Worm (Caenorhabditis elegans): ENCODE measurements around the gene arf-1.
A peak's percentile ranks its signal among the peaks of the same experiment; 100 is the strongest.

arf-1 gene

ce11 chrIII:5714230-5714983, at the start of gene arf-1:
arf-1 (plus strand) TSS chrIII:5714886.
- TF ChIP-seq W03F9.2 (tag; optimal IDR thresholded peaks at IDR 0.05), result no peak
- no peak for TF ChIP-seq him-1 (tag; optimal IDR thresholded peaks at IDR 0.05)
- TF ChIP-seq dao-5 (tag; optimal IDR thresholded peaks at IDR 0.05), result no peak

ce11 chrIII:5665278-5665677, 49.4 kb upstream of the arf-1 start:
- no peak for TF ChIP-seq him-1 (tag; optimal IDR thresholded peaks at IDR 0.05)
- no peak for TF ChIP-seq dao-5 (tag; optimal IDR thresholded peaks at IDR 0.05)
- no peak for TF ChIP-seq W03F9.2 (tag; optimal IDR thresholded peaks at IDR 0.05)

- no peak for TF ChIP-seq W03F9.2 (tag; optimal IDR thresholded peaks at IDR 0.05)
- no peak for TF ChIP-seq dao-5 (tag; optimal IDR thresholded peaks at IDR 0.05)
- no peak for TF ChIP-seq him-1 (tag; optimal IDR thresholded peaks at IDR 0.05)
These were observed 49.0 kb upstream of the arf-1 start for ce11 chrIII:5665710-5666109.

ce11 chrIII:5667952-5668489, 46.7 kb upstream of the arf-1 start:
- TF ChIP-seq dao-5 (tag; optimal IDR thresholded peaks at IDR 0.05) (no peak), W03F9.2 (tag; optimal IDR thresholded peaks at IDR 0.05) (no peak), him-1 (tag; optimal IDR thresholded peaks at IDR 0.05) (no peak)

- TF ChIP-seq dao-5 (tag; optimal IDR thresholded peaks at IDR 0.05), result no peak
- TF ChIP-seq him-1 (tag; optimal IDR thresholded peaks at IDR 0.05), result no peak
- no peak for TF ChIP-seq W03F9.2 (tag; optimal IDR thresholded peaks at IDR 0.05)
These were observed 40.5 kb upstream of the arf-1 start for ce11 chrIII:5674196-5674595.

ce11 chrIII:5675384-5675984, 39.2 kb upstream of the arf-1 start:
- no peak for TF ChIP-seq him-1 (tag; optimal IDR thresholded peaks at IDR 0.05)
- no peak for TF ChIP-seq W03F9.2 (tag; optimal IDR thresholded peaks at IDR 0.05)

- no peak for TF ChIP-seq him-1 (tag; optimal IDR thresholded peaks at IDR 0.05)
- TF ChIP-seq W03F9.2 (tag; optimal IDR thresholded peaks at IDR 0.05), result no peak
These were observed 36.9 kb upstream of the arf-1 start, which contains the start of gene F54E7.9 for ce11 chrIII:5677790-5678189. F54E7.9 (minus strand) TSS chrIII:5677890.

ce11 chrIII:5678935-5679334, 35.8 kb upstream of the arf-1 start, which contains the start of the genes ska-3 and rps-12:
ska-3 (minus strand) TSS chrIII:5679005.
rps-12 (plus strand) TSS chrIII:5679298.
- TF ChIP-seq him-1 (tag; optimal IDR thresholded peaks at IDR 0.05), result peak; percentile 99
- TF ChIP-seq W03F9.2 (tag; optimal IDR thresholded peaks at IDR 0.05), result peak; percentile 98
- no peak for TF ChIP-seq dao-5 (tag; optimal IDR thresholded peaks at IDR 0.05)

ce11 chrIII:5680141-5680540, 34.5 kb upstream of the arf-1 start, which contains the start of gene pst-2:
pst-2 (plus strand) TSS chrIII:5680433.
- TF ChIP-seq dao-5 (tag; optimal IDR thresholded peaks at IDR 0.05), result no peak
- no peak for TF ChIP-seq W03F9.2 (tag; optimal IDR thresholded peaks at IDR 0.05)
- TF ChIP-seq him-1 (tag; optimal IDR thresholded peaks at IDR 0.05), result no peak

- TF ChIP-seq W03F9.2 (tag; optimal IDR thresholded peaks at IDR 0.05), result no peak
These were observed 30.7 kb upstream of the arf-1 start, which contains the start of gene rcan-1 for ce11 chrIII:5683998-5684397. rcan-1 (minus strand) TSS chrIII:5684098.

ce11 chrIII:5688246-5688645, 26.4 kb upstream of the arf-1 start:
- no peak for TF ChIP-seq W03F9.2 (tag; optimal IDR thresholded peaks at IDR 0.05)
- TF ChIP-seq him-1 (tag; optimal IDR thresholded peaks at IDR 0.05), result no peak
- TF ChIP-seq dao-5 (tag; optimal IDR thresholded peaks at IDR 0.05), result no peak

- no peak for TF ChIP-seq him-1 (tag; optimal IDR thresholded peaks at IDR 0.05)
- TF ChIP-seq dao-5 (tag; optimal IDR thresholded peaks at IDR 0.05), result no peak
- no peak for TF ChIP-seq W03F9.2 (tag; optimal IDR thresholded peaks at IDR 0.05)
These were observed 22.9 kb upstream of the arf-1 start for ce11 chrIII:5691826-5692225.

ce11 chrIII:5692690-5693089, 22.0 kb upstream of the arf-1 start, which contains the start of the genes abi-1 and arle-14:
abi-1 (minus strand) TSS chrIII:5692740.
arle-14 (plus strand) TSS chrIII:5692906.
- TF ChIP-seq dao-5 (tag; optimal IDR thresholded peaks at IDR 0.05) (no peak), him-1 (tag; optimal IDR thresholded peaks at IDR 0.05) (no peak), W03F9.2 (tag; optimal IDR thresholded peaks at IDR 0.05) (peak; percentile 2)

- TF ChIP-seq W03F9.2 (tag; optimal IDR thresholded peaks at IDR 0.05), result no peak
- TF ChIP-seq him-1 (tag; optimal IDR thresholded peaks at IDR 0.05), result no peak
- no peak for TF ChIP-seq dao-5 (tag; optimal IDR thresholded peaks at IDR 0.05)
These were observed 20.9 kb upstream of the arf-1 start, which contains the start of gene B0336.13 for ce11 chrIII:5693736-5694135. B0336.13 (plus strand) TSS chrIII:5694036.
